Fruit fly (Drosophila melanogaster) ovary, adult (tissue): ENCODE measurements around the gene CG6290.

Source experiments
- CG17801 ChIP-seq: fragments of 200-800 bp; optimal IDR thresholded peaks from 2 replicates; lab custom pipeline; 2019; ENCODE audit warnings: missing biosample characterization, mild to moderate bottlenecking, missing genetic modification characterization, moderate library complexity; ENCODE audit not compliant: partially characterized antibody

Gene CG6290

DNA sequence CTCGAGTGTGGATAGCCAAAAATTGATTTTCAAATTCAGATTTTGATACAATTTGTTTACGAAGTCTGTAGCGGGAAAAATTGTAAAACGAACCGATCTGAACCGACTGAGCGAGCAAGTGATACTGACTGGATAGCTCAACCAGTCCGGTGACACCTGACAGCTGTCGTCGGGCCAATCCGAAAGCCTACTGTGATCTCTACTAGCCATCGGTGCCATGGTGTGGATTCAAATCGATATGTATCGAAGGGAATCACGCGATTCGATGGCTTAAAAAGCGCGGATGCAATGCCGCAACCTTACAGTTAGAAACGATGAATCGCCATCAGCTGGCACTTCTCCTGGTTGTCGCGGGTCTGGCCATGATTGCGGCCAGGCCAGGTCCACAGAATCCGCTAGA lies at the start of gene CG6290:
CG6290 (plus strand) TSS at position 301 of the 400 bp plus-strand sequence.
- TF ChIP-seq CG17801, result no peak

DNA sequence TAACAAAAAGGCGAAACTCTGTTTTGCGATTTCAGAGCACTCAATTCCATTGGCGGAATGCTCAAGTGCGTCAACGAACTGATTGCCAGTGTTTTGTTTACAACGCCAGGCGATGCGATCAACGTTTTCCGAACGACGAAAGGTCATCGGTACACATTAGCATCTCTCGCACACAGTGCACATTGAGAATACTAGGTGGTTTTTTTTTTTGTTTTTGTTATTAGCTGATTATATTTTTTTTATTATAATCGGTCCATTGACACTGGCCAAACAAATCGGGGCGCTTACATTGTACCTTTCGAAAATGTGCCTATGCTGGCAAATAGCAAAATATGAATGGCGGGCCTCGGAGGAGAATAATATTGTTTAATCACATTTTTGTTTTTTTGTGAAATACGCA lies 42.1 kb upstream of the CG6290 start:
- TF ChIP-seq CG17801, result no peak

DNA sequence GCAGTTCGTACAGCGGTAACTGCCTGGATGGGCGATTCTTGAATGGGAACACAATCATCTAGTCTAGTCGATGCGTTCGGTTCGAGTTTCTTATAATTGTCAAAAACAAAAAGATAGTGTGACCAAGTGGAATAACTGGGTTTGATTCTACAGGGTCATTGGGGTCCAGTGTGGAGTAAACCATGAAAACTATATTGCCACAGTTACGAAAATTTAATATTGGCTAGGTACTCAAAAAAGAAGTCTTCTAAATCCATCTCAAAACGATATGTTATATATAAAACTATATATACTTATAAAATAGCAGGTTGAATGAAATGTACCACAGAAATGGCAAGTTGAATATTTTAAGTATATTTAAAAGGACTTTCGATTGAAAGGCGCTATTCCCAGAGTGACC lies 37.3 kb upstream of the CG6290 start, which contains the start of gene CG34328:
CG34328 (minus strand) TSS at position 101 of the 400 bp plus-strand sequence.
- no peak for TF ChIP-seq CG17801

DNA sequence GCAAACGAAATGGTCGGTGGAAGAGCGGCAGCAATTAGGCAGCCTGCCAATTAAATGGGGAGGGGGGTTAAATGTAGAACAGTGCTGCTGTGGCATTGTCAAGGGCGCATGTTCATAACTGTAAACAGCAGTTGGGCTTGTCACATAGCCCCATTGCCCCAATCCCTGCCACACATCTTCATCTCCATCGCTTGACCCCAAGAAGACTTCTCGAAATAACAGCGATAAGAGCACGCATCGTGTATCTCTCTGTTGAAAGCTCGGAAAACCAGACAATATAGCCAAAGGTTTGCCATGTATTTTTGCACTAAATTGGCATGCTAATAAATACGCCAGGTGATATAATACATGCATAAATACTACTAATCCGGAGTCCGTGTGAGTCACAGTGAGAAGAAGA lies 34.7 kb upstream of the CG6290 start:
- TF ChIP-seq CG17801, result no peak

DNA sequence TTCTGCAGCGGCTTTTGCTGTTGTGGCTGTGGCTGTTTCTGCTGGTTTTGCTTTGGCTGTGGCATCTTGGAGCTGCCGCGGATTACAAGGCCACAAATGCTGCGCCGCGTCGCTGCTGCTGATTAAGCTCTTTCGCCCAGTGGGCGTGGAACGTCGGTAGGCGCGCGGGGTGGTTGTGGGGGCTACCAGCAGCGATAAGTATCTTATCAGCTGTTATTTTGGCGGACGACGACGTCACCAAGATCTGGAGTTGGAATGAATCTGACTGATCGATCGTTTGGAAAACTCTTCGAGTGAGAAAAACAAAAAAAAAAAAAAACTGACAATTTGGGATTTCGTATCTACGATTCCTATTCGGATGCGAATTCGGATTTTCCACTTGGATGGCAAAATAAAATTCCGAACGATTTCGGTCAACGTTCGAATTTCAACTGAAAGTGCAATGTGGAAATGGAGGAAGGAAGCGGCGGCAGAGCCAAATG lies 33.1 kb upstream of the CG6290 start:
- no peak for TF ChIP-seq CG17801

DNA sequence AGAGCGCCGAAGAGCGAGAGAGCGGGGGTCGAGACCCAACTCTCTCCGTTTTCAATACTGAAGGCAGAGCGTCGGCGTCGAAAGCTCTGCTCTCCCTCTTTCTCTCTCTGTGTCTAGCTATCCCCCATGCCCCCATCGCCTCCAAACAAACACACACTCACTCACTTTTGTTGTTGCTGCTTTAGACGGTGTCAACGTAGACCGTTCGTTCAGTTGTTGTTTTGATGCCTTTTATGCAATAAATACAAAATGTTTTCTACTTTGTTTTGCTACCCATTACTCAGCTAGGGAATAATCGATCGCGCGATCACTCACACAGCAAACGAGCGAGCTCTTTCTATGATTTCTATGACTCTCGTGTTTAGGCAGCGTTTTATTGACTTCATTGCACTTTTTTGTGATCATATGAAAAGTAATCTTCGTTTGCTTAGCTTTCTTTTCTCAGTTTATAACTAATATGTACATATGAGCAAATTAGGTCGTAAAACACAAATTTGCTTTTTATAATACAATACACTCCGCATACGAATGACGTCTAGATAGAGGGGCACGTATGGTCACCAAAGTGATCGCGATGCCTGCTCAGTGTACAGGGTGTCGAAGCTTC lies 32.6 kb upstream of the CG6290 start:
- TF ChIP-seq CG17801, result no peak

DNA sequence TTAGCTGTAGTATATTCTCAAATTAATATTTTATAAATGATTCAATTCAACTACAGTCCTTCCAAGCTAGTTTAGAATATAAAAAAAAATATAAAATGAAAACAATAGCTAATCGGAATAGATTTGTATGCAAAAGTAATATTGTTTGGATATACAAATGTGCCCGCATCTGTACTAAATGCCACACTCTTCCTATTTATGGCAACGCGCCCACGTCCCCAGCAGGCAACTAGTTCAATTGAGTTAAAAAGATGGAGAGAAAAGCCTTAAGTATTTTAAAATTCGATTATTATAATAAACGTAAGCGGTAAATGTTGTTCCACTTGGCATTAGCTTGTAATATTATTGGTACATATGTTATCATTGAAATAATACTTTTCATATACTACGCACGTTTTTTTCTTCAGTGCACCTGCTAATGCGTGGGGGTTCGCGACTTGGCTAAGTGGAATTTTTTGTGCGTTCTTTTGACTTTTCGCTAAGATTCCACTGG lies 31.7 kb upstream of the CG6290 start:
- no peak for TF ChIP-seq CG17801

DNA sequence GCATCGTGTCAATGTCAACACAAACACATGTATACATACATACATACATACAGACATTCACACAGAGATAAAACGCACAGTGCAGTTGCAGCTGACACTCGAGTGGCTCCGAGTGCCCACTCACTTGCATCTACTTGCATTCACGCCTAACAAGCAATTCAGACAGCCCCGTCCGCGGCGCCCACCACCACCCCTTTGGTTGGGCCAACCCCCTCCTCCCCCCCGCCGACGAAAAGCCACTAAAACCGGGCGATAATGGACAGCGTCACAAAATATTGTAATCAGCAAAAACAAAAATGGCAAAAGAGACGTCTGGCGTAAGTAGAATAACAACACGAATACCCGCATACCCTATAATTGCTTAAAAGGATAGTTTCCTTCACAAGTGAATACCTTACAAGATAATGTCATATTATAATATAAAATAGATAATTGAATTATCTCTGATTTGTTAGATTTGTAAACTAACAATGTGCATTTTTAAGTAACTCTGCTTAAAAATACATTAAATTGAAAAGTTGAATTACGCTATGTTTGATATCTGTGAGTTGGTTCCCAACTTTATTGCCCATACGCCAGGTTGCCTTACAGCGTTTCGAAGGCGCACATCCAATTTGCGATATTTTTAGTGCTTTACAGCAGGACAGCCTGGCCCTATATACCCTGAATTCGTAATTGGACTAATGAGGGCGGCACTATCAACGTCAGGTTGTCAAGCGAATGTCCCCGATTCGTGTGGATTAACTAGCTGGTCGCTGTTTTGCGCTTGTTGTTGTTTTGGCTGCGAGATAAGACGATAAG lies 30.5 kb upstream of the CG6290 start:
- no peak for TF ChIP-seq CG17801

DNA sequence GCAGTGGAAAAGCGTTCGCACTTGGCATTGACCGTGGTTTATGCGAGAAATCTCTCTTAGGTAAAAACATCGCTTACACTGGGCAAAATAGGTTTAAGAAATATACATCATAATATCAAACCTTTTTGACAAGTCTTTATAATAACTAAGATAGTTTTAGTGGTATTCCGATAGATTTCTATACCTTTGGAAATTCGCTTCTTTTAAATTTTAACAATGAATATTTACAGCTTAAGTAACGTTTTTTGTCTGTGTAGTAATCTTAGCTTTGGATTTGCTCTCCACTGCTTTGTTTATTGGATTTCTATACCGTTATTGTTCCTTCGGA lies 29.9 kb upstream of the CG6290 start:
- TF ChIP-seq CG17801, result peak; percentile 47

DNA sequence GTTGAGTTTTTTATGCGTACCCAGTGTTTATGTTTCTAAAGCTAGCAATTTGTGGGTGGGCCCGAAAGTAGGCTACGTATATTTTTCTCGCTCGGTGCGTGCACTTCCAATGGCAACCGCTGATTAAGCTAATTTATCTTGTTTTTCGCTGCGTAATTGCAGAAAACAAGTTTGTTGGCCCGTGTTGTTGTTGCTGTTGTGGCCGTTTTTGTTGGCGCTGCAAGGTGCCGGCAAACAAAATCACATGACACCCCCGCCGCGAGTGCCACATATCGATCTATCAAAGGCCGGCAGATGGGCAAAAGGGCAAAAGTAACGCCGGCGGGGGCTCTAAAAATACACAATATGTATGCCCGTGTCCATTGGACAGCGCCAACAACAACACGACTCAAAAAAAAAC lies 27.8 kb upstream of the CG6290 start:
- no peak for TF ChIP-seq CG17801

DNA sequence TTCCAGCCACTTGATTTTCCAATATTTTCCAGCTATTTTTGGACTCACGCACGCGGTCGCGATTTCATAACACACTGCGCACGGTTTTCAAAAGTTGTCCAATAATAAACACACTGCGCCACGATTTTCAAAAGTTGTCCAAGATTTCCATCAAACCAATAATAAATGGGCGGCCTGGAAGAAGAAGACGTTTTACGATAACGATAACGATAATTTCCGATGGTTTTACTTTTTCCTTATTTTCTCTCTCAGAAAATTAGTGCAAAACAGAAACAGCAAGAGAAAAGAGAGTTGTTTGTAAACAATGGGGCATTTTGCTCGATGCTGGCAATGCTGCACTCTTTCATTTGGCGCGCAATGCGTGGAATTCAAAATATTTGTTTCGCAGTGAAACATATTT lies 27.4 kb upstream of the CG6290 start, which contains the start of gene Nt5b:
Nt5b (minus strand) TSS at position 207 of the 400 bp plus-strand sequence.
- no peak for TF ChIP-seq CG17801

DNA sequence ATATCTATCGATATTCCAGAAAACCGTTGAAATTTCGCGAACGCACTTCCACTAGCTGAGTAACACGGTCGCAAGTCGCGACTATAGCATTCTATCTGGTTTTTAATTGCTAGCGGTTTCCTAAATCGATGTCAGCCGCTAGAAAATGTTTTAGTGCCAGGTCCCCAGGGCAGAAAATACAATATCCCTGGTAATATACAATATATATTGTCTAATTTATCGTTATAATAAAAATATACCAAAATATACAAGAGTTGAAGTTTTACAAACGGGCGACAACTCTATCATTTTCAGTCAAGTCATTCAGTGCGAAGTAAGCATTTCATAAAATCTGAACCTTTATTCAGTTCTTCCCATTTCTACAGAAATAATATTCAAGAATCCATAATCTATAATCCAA lies 22.2 kb upstream of the CG6290 start, which contains the start of gene CG15056:
CG15056 (plus strand) TSS at position 301 of the 400 bp plus-strand sequence.
- no peak for TF ChIP-seq CG17801

DNA sequence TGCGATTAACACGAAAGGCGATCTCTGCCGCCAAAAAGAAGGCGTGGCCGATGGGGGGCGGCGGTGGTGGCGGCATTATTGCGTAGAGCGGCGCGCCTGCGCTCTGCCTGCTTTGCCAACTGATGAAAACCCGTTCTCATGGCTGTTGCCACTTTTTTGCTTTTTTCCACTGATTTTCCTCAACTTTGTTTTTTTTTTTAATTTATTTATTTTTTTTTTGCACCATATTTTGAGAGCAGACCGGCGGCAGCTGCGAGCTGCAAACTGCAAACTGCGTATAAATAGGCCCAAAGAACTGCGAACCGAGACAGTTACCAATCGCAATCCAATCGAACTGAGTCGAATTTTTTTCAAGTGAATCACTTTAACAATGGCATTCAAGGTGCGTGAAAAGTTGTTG lies 15.2 kb upstream of the CG6290 start, which contains the start of gene CG42323:
CG42323 (plus strand) TSS at position 302 of the 400 bp plus-strand sequence.
- TF ChIP-seq CG17801, result no peak

DNA sequence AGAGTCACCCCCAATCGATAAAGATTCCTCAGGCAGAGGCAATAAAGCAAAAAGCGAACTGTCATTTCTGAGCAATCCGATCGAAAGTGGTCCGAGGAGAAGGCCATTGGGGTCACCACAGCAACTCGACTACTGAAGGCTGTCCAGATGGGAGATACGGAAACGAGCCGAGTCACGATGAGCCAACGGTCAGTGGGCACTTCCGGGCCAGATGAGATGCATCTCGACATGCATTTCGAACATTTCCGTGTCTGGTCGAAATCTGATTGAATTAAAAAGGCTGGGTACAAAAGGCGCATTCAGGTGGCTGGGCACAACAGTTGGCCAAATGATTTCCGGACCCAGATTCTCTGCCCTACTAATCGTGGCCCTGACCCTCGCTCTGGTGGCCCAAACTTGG lies 1.3 kb downstream of the CG6290 start, which contains the start of gene CG32551:
CG32551 (plus strand) TSS at position 301 of the 400 bp plus-strand sequence.
- no peak for TF ChIP-seq CG17801

DNA sequence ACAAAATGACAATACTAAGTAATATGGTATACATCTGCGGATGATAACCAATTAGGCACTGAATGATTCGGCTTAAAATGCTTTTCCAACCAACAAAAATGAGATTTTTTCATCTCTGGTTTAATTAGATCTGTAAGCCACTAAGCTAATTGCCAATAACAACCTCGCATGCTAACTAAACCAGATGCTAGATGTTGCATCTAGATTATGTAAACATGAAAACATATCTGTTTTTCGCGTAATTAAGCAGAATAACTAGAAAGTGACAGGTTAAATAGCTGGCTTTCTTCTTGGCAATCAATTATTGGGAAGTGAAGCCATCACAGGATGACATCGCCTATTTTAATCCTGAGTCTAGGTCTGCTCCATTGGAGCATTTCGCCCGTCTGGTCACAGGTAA lies 2.1 kb downstream of the CG6290 start, which contains the start of gene CG43841:
CG43841 (plus strand) TSS at position 301 of the 400 bp plus-strand sequence.
- TF ChIP-seq CG17801, result no peak

DNA sequence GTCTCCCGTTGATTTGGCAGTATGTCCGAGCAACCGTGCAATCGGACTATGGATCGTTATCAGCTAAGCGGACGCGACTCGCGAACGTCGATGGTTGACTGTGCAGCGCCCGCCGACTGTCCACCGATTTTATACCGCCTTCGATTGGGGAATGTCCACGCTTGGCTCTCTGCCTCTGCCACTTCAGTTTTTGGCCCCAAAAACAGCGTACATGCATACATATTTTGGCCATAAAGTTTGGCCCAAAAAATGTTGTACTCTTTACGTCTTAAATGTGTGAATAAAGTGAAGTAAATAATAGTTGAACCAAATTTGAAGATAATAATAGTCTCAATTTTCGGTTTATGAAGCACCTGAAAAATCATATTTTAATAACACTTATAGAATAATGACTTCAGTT lies 3.2 kb downstream of the CG6290 start, which contains the start of gene CG32548:
CG32548 (minus strand) TSS at position 101 of the 400 bp plus-strand sequence.
- TF ChIP-seq CG17801, result no peak

DNA sequence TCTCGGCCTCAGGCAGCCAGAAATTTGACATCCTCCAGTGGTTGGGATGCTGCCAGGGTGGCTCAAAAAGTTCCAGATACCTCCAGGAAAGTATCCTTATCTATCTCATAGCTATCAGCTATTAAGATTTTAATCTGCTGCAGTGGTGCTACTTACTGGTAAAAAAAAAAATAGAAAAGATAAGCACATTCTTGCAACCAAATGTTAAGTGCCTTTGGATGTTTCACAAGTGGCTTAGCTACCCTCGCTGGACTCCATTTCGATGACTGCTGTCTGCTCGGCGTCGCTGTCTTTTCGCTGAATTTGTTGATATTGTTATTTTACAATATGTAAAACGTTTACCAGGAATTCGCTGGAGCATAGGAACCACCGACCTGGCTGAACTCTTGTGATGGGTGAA lies 15.4 kb downstream of the CG6290 start:
- no peak for TF ChIP-seq CG17801
